Worm (Caenorhabditis elegans): ENCODE results near the gene git-1.

DNA sequence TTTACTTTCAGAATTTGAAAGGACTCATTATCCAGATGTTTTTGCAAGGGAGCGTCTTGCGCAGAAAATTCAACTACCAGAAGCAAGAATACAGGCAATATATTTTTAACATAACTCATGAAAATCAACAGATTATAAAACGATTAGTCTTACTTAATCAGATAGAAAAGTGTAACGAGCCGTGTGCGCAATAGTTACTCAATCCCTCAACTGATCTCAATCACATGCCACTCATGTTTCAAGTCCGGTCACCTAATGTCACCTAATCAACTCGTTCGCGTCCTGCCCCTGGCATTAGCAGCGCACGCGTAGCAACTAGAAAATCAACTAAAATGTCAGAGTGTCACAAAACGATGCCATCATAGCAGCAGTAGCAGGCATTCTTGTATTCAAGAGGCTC lies 8.1 kb upstream of the git-1 start:
- TF ChIP-seq ztf-11 (tag; optimal IDR thresholded peaks at IDR 0.05) (no peak), nhr-102 (tag; optimal IDR thresholded peaks at IDR 0.05) (no peak), mep-1 (tag; optimal IDR thresholded peaks at IDR 0.05) (no peak), fkh-10 (GFP tag; optimal IDR thresholded peaks at IDR 0.05) (no peak)

Measured in whole organism, L4 larva.